Worm (Caenorhabditis elegans): ENCODE data around the gene daf-22.

Gene daf-22

DNA sequence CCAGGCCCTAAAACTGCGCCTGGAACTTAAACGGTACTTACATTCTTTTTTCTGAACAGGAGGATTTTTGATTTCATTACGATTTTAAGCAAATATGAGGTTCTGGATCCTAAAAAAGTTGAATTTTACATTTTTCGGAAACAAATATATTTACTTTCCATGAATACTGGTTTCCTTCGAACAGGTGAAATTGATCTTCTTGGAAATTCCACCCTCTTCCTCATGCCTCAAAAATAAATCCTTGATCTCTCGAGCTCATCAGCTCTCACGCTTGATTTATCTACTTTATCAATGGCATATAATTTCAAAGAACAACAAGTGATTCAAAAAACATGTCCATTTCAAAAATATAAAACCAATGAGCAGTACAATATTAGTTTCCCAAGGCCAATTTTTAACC lies 38.0 kb downstream of the daf-22 start:
- no peak for TF ChIP-seq lin-15B (tag; optimal IDR thresholded peaks at IDR 0.05)
- no peak for TF ChIP-seq ces-1 (GFP tag; optimal IDR thresholded peaks at IDR 0.05)
- TF ChIP-seq zip-4 (GFP tag; optimal IDR thresholded peaks at IDR 0.05), result no peak
- peak; percentile 25 for TF ChIP-seq nhr-47 (tag; optimal IDR thresholded peaks at IDR 0.05)
- TF ChIP-seq snu-23 (GFP tag; optimal IDR thresholded peaks at IDR 0.05), result no peak
- no peak for TF ChIP-seq C04F5.9 (tag; optimal IDR thresholded peaks at IDR 0.05)
- no peak for TF ChIP-seq pax-3 (tag; optimal IDR thresholded peaks at IDR 0.05)
- TF ChIP-seq nhr-85 (tag), result peak; percentile 10
- peak; percentile 36 for TF ChIP-seq fkh-8 (tag; optimal IDR thresholded peaks at IDR 0.05)
- no peak for TF ChIP-seq F16B12.6 (tag; optimal IDR thresholded peaks at IDR 0.05)
- TF ChIP-seq xbp-1 (tag; optimal IDR thresholded peaks at IDR 0.05), result no peak
- no peak for TF ChIP-seq nhr-28 (tag; optimal IDR thresholded peaks at IDR 0.05)
- TF ChIP-seq swsn-7 (tag; optimal IDR thresholded peaks at IDR 0.05), result no peak
- TF ChIP-seq C34B4.2 (tag; optimal IDR thresholded peaks at IDR 0.05), result no peak
- no peak for TF ChIP-seq unc-86 (tag; optimal IDR thresholded peaks at IDR 0.05)
- peak; percentile 100 for TF ChIP-seq hlh-4 (tag; optimal IDR thresholded peaks at IDR 0.05)
- TF ChIP-seq sox-4 (tag; optimal IDR thresholded peaks at IDR 0.05), result peak; percentile 5
- peak; percentile 41 for TF ChIP-seq nhr-71 (tag; optimal IDR thresholded peaks at IDR 0.05)
- TF ChIP-seq egl-13 (tag; optimal IDR thresholded peaks at IDR 0.05), result no peak

ce11 chrII:12386781-12387180 lies 38.7 kb downstream of the daf-22 start, which contains the start of gene sre-42:
TSS of gene sre-42 (minus strand) at chrII:12386881.
- TF ChIP-seq snu-23 (GFP tag; optimal IDR thresholded peaks at IDR 0.05), result no peak
- no peak for TF ChIP-seq swsn-7 (tag; optimal IDR thresholded peaks at IDR 0.05)
- peak; percentile 3 for TF ChIP-seq nhr-71 (tag; optimal IDR thresholded peaks at IDR 0.05)
- no peak for TF ChIP-seq pax-3 (tag; optimal IDR thresholded peaks at IDR 0.05)
- no peak for TF ChIP-seq grh-1 (GFP tag; IDR thresholded peaks at IDR 0.05)
- TF ChIP-seq hpl-2 (GFP tag; optimal IDR thresholded peaks at IDR 0.05), result no peak
- no peak for TF ChIP-seq nhr-76 (tag; optimal IDR thresholded peaks at IDR 0.05)
- no peak for TF ChIP-seq unc-86 (tag; optimal IDR thresholded peaks at IDR 0.05)
- TF ChIP-seq ces-1 (GFP tag; optimal IDR thresholded peaks at IDR 0.05), result no peak
- no peak for TF ChIP-seq mdl-1 (tag; optimal IDR thresholded peaks at IDR 0.05)
- no peak for TF ChIP-seq nhr-28 (tag; optimal IDR thresholded peaks at IDR 0.05)
- TF ChIP-seq lin-14 (GFP tag; optimal IDR thresholded peaks at IDR 0.05), result no peak
- TF ChIP-seq lin-15B (tag; optimal IDR thresholded peaks at IDR 0.05), result no peak
- peak; percentile 39 for TF ChIP-seq hlh-4 (tag; optimal IDR thresholded peaks at IDR 0.05)
- TF ChIP-seq jun-1 (tag; optimal IDR thresholded peaks at IDR 0.05), result no peak

DNA sequence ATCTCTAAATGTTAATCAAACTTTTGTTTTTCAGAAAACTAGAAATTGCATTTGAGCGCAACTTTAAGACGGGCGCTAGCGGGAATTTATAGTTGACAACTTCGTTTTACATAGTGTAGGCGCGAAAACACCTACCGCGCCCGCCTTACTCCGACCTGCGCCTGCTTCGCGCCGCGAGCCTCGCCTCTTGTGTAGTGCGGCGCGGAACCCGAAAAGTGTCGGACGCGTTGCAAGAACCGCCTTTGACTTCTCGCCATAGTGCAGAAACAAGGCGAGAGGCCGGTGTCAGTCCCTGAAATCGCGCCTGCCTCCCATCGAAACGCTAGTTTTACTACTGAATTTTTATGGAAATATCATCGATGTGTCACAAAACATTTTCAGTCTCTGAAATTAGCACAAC lies 39.7 kb downstream of the daf-22 start:
- TF ChIP-seq mep-1 (tag; optimal IDR thresholded peaks at IDR 0.05) (no peak), C34B4.2 (tag; optimal IDR thresholded peaks at IDR 0.05) (no peak), swsn-7 (tag; optimal IDR thresholded peaks at IDR 0.05) (no peak), tbx-2 (tag; optimal IDR thresholded peaks at IDR 0.05) (no peak), ztf-11 (tag; optimal IDR thresholded peaks at IDR 0.05) (no peak), ceh-82 (tag; optimal IDR thresholded peaks at IDR 0.05) (no peak), nhr-85 (tag) (peak; percentile 41), lin-13 (GFP tag; optimal IDR thresholded peaks at IDR 0.05) (no peak), ama-1 (optimal IDR thresholded peaks at IDR 0.05) (no peak), aha-1 (tag; optimal IDR thresholded peaks at IDR 0.05) (no peak), snpc-4 (tag; optimal IDR thresholded peaks at IDR 0.05) (peak; percentile 53)

DNA sequence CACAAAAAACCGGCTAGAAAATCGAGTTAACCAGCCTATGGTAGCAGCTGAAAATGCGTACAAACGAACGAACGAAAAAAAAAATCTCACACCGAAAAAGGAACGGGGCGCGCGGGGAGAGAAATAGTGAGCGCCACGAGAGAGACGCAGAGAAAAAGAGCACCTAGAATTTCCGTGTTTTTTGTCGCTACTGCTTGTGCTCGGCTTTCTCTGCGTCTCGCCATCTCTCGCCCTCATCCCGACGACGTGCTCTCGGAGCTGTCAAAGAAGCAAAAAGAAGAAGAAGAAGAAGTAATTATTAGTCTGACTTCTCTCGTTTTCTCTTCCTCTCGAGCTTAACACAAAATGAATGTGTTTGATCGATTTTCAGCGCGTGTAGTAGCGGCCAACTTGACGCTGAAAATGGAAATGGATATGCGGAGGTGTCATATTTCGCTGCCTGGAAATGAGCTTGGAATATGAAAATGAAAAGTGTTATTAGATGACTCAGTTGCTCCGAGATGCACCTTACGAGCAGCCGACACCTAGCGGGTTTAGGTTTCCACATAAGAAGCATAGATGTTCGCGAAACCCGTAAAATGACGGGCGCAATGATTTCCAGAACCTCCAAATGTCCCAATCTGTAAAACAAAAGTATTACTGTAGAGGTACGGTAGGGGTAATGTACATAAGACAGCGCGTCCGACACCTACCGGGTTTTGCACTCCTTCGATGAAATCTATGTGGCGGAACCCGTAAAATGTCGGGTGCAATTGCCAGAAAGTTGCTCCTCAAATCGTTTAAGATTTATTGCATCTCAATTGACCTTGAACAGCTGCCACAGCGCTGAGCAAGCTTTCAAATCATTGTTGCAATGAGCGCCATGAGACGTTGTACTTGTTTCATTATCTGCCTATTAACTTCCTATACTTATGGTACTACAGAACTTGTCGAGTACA lies 42.6 kb downstream of the daf-22 start, which contains the start of gene btb-14:
Gene btb-14, plus strand, starts transcription at position 839 of the 938 bp plus-strand sequence.
- TF ChIP-seq rnt-1 (tag; optimal IDR thresholded peaks at IDR 0.05) (peak; percentile 77), F16B12.6 (tag; optimal IDR thresholded peaks at IDR 0.05) (no peak), dpl-1 (GFP tag; optimal IDR thresholded peaks at IDR 0.05) (no peak), mab-9 (GFP tag; IDR thresholded peaks at IDR 0.05) (no peak), ceh-90 (tag; optimal IDR thresholded peaks at IDR 0.05) (no peak), egl-13 (tag; optimal IDR thresholded peaks at IDR 0.05) (peak; percentile 72), mep-1 (tag; optimal IDR thresholded peaks at IDR 0.05) (no peak), lin-14 (GFP tag; optimal IDR thresholded peaks at IDR 0.05) (peak; percentile 85), pqm-1 (tag; optimal IDR thresholded peaks at IDR 0.05) (no peak), Y116A8C.19 (tag; optimal IDR thresholded peaks at IDR 0.05; ENCODE audit: borderline replicate concordance) (no peak), tbx-2 (tag; optimal IDR thresholded peaks at IDR 0.05) (peak; percentile 30), elt-3 (tag; optimal IDR thresholded peaks at IDR 0.05) (no peak), C04F5.9 (tag; optimal IDR thresholded peaks at IDR 0.05) (no peak), nhr-19 (GFP tag; conservative IDR thresholded peaks at IDR 0.05) (peak; percentile 35), pag-3 (tag; optimal IDR thresholded peaks at IDR 0.05; ENCODE audit: borderline replicate concordance, insufficient read depth) (no peak), mef-2 (tag; optimal IDR thresholded peaks at IDR 0.05) (no peak), aha-1 (tag; optimal IDR thresholded peaks at IDR 0.05) (no peak), pax-3 (tag; optimal IDR thresholded peaks at IDR 0.05) (no peak), unc-130 (tag; optimal IDR thresholded peaks at IDR 0.05) (no peak)

All from whole organism, L1 larva.